Worm (Caenorhabditis elegans) whole organism, L1 larva: ENCODE results near the gene gck-1.

Experiments used
- C34B4.2 ChIP-seq: sonication (generic microtip); optimal IDR thresholded peaks from 2 replicates; lab custom pipeline; 2017; ENCODE audit warnings: mild to moderate bottlenecking, missing genetic modification characterization, missing compliant biosample characterization
- F16B12.6 ChIP-seq: fragments of 150-350 bp; optimal IDR thresholded peaks from 2 replicates; lab custom pipeline; 2014; ENCODE audit warnings: missing biosample characterization, missing genetic modification characterization
- alr-1 ChIP-seq: fragments of 200-800 bp; sonication (Bioruptor generic); optimal IDR thresholded peaks from 2 replicates; lab custom pipeline; 2018; ENCODE audit warnings: borderline replicate concordance, mild to moderate bottlenecking, missing genetic modification characterization, missing compliant biosample characterization
- aly-2 ChIP-seq: fragments of 150-350 bp; optimal IDR thresholded peaks from 2 replicates; lab custom pipeline; 2014; ENCODE audit warnings: missing biosample characterization, missing genetic modification characterization
- ama-1 ChIP-seq: fragments of 150-350 bp; optimal IDR thresholded peaks from 2 replicates; lab custom pipeline; 2014
- ceh-8 ChIP-seq: fragments of 200-800 bp; sonication (Bioruptor generic); optimal IDR thresholded peaks from 2 replicates; lab custom pipeline; 2018; ENCODE audit warnings: mild to moderate bottlenecking, missing genetic modification characterization, moderate library complexity, missing compliant biosample characterization
- efl-1 ChIP-seq, 4 experiments: fragments of 150-350 bp; optimal IDR thresholded peaks in 3 of 4; peaks in 1 of 4; 1 replicate in 1 of 4; 2 replicates in 3 of 4; lab custom pipeline; 2014; ENCODE audit warnings: missing biosample characterization in 2 of 4, missing genetic modification characterization in 2 of 4, missing genetic modification reagents in 2 of 4
- efl-3 ChIP-seq: fragments of 200-800 bp; sonication (Bioruptor generic); optimal IDR thresholded peaks from 2 replicates; lab custom pipeline; 2018; ENCODE audit warnings: mild to moderate bottlenecking, missing genetic modification characterization, missing compliant biosample characterization
- egl-27 ChIP-seq, 2 experiments: fragments of 150-350 bp in 1 of 2; sonication (generic microtip); optimal IDR thresholded peaks; 3 replicates each; lab custom pipeline; 2017 to 2018; ENCODE audit warnings: missing biosample characterization in 2 of 2, missing genetic modification characterization in 2 of 2, missing genetic modification reagents in 2 of 2
- elt-3 ChIP-seq, 6 experiments: fragments of 150-350 bp in 1 of 6; sonication (generic microtip); optimal IDR thresholded peaks; 2 replicates each; lab custom pipeline; 2017 to 2018; ENCODE audit warnings: missing biosample characterization in 6 of 6, missing genetic modification characterization in 6 of 6, inconsistent platforms in 1 of 6
- hpl-2 ChIP-seq: fragments of 150-350 bp; optimal IDR thresholded peaks from 2 replicates; lab custom pipeline; 2014; ENCODE audit warnings: missing biosample characterization, missing genetic modification reagents, missing genetic modification characterization
- lin-13 ChIP-seq: fragments of 150-350 bp; optimal IDR thresholded peaks from 2 replicates; lab custom pipeline; 2014; ENCODE audit warnings: missing biosample characterization, missing genetic modification reagents, missing genetic modification characterization
- lsy-2 ChIP-seq, 2 experiments: fragments of 150-350 bp; optimal IDR thresholded peaks; 2 replicates each; lab custom pipeline; 2014; ENCODE audit warnings: missing biosample characterization in 2 of 2, missing genetic modification characterization in 2 of 2
- mab-9 ChIP-seq: fragments of 200-800 bp; sonication (Bioruptor generic); IDR thresholded peaks from 2 replicates; pipeline ENCODE4 v1.3.6; 2022; ENCODE audit warnings: missing genetic modification reagents, missing genetic modification characterization, missing compliant biosample characterization
- mdl-1 ChIP-seq, 2 experiments: fragments of 150-350 bp; optimal IDR thresholded peaks; 2 replicates each; lab custom pipeline; 2014 to 2017; ENCODE audit warnings: missing biosample characterization in 2 of 2, missing genetic modification characterization in 2 of 2, inconsistent platforms in 1 of 2
- mep-1 ChIP-seq: fragments of 150-350 bp; optimal IDR thresholded peaks from 2 replicates; lab custom pipeline; 2014; ENCODE audit warnings: missing biosample characterization, missing genetic modification characterization
- nhr-11 ChIP-seq: fragments of 150-350 bp; optimal IDR thresholded peaks from 2 replicates; lab custom pipeline; 2014; ENCODE audit warnings: missing biosample characterization, missing genetic modification characterization
- nhr-20 ChIP-seq: sonication (generic microtip); optimal IDR thresholded peaks from 2 replicates; lab custom pipeline; 2016; ENCODE audit warnings: mild to moderate bottlenecking, missing genetic modification characterization, missing compliant biosample characterization
- nhr-76 ChIP-seq: sonication (generic microtip); optimal IDR thresholded peaks from 2 replicates; lab custom pipeline; 2017; ENCODE audit warnings: missing biosample characterization, missing genetic modification characterization
- nhr-85 ChIP-seq: sonication (generic microtip); peaks from one replicate; lab custom pipeline; 2016; ENCODE audit warnings: missing genetic modification characterization, inconsistent platforms, missing compliant biosample characterization
- pax-3 ChIP-seq: fragments of 200-800 bp; sonication (Bioruptor generic); optimal IDR thresholded peaks from 2 replicates; lab custom pipeline; 2018; ENCODE audit warnings: mild to moderate bottlenecking, missing genetic modification characterization, moderate library complexity, missing compliant biosample characterization
- snpc-4 ChIP-seq: fragments of 150-350 bp; optimal IDR thresholded peaks from 2 replicates; lab custom pipeline; 2014; ENCODE audit warnings: missing biosample characterization, missing genetic modification characterization
- sox-4 ChIP-seq: sonication (generic microtip); optimal IDR thresholded peaks from 2 replicates; lab custom pipeline; 2016; ENCODE audit warnings: missing genetic modification characterization, missing compliant biosample characterization
- sptf-1 ChIP-seq: fragments of 150-350 bp; optimal IDR thresholded peaks from 2 replicates; lab custom pipeline; 2014; ENCODE audit warnings: missing biosample characterization, missing genetic modification characterization
- tlp-1 ChIP-seq: fragments of 150-350 bp; optimal IDR thresholded peaks from 2 replicates; lab custom pipeline; 2014; ENCODE audit warnings: missing biosample characterization, missing genetic modification characterization
- unc-62 ChIP-seq: fragments of 150-350 bp; optimal IDR thresholded peaks from 2 replicates; lab custom pipeline; 2014; ENCODE audit warnings: missing biosample characterization, missing genetic modification reagents, missing genetic modification characterization
- unc-86 ChIP-seq: sonication (generic microtip); optimal IDR thresholded peaks from 2 replicates; lab custom pipeline; 2016; ENCODE audit warnings: missing genetic modification characterization, missing compliant biosample characterization
- unc-98 ChIP-seq: fragments of 200-800 bp; sonication (Bioruptor generic); IDR thresholded peaks from 2 replicates; pipeline ENCODE4 v1.3.6; 2022; ENCODE audit warnings: missing genetic modification characterization, missing compliant biosample characterization
- vab-15 ChIP-seq: sonication (generic microtip); optimal IDR thresholded peaks from 2 replicates; lab custom pipeline; 2017; ENCODE audit warnings: missing genotype, mild to moderate bottlenecking, missing genetic modification characterization, missing compliant biosample characterization
- xbp-1 ChIP-seq: sonication (generic microtip); optimal IDR thresholded peaks from 2 replicates; lab custom pipeline; 2016; ENCODE audit warnings: missing genetic modification characterization, missing compliant biosample characterization
- zag-1 ChIP-seq: fragments of 150-350 bp; optimal IDR thresholded peaks from 2 replicates; lab custom pipeline; 2014; ENCODE audit warnings: missing biosample characterization, missing genetic modification characterization
- zip-4 ChIP-seq: fragments of 200-800 bp; sonication (Bioruptor generic); optimal IDR thresholded peaks from 2 replicates; lab custom pipeline; 2018; ENCODE audit warnings: mild to moderate bottlenecking, missing genetic modification characterization, moderate library complexity, missing compliant biosample characterization
- ztf-11 ChIP-seq, 2 experiments: sonication (generic microtip); optimal IDR thresholded peaks; 2 replicates each; lab custom pipeline; 2016 to 2017; ENCODE audit warnings: missing genetic modification characterization in 2 of 2, missing biosample characterization in 1 of 2, missing compliant biosample characterization in 1 of 2
- ztf-4 ChIP-seq: fragments of 150-350 bp; optimal IDR thresholded peaks from 2 replicates; lab custom pipeline; 2014; ENCODE audit warnings: missing biosample characterization, missing genetic modification characterization

gck-1 gene

ce11 chrV:8922781-8923180 lies 24.8 kb upstream of the gck-1 start, which contains the start of gene ttr-47 (continued):
- TF ChIP-seq pax-3 (tag; lab: Kevin White, UChicago) (no peak), nhr-11 (tag; lab: Kevin White, UChicago) (no peak), lsy-2 (tag; optimal IDR thresholded peaks at IDR 0.05; lab: Kevin White, UChicago) (peak in 1 of 2 experiments; percentile 6), ama-1 (lab: Kevin White, UChicago) (no peak), ceh-8 (GFP tag; lab: Kevin White, UChicago) (no peak), efl-1 (optimal IDR thresholded peaks at IDR 0.05; lab: Kevin White, UChicago) (no peak), efl-1 (GFP tag; optimal IDR thresholded peaks at IDR 0.05 in 1 of 2; lab: Kevin White, UChicago) (no peak), nhr-76 (no peak), zip-4 (no peak), nhr-20 (no peak), egl-27 (tag; optimal IDR thresholded peaks at IDR 0.05; lab: Kevin White, UChicago) (no peak)

- TF ChIP-seq nhr-85 (tag; lab: Kevin White, UChicago): peak; percentile 22
Measured at ce11 chrV:8923976-8924375, 23.6 kb upstream of the gck-1 start.

- no peak for TF ChIP-seq mdl-1 (tag; optimal IDR thresholded peaks at IDR 0.05; lab: Kevin White, UChicago)
- no peak for TF ChIP-seq elt-3 (tag; optimal IDR thresholded peaks at IDR 0.05; lab: Kevin White, UChicago)
- TF ChIP-seq ceh-8 (GFP tag; lab: Kevin White, UChicago): no peak
- no peak for TF ChIP-seq lin-13 (GFP tag; lab: Kevin White, UChicago)
- TF ChIP-seq mab-9 (GFP tag; lab: Robert Waterston, UW): no peak
- TF ChIP-seq ztf-4 (tag; lab: Kevin White, UChicago): no peak
- no peak for TF ChIP-seq mep-1 (tag; lab: Kevin White, UChicago)
- TF ChIP-seq sox-4: no peak
- no peak for TF ChIP-seq unc-98 (GFP tag; lab: Robert Waterston, UW)
- no peak for TF ChIP-seq unc-86
- TF ChIP-seq ztf-11 (tag; optimal IDR thresholded peaks at IDR 0.05; lab: Kevin White, UChicago): no peak
- no peak for TF ChIP-seq aly-2
- no peak for TF ChIP-seq xbp-1 (tag; lab: Kevin White, UChicago)
Measured at ce11 chrV:8927715-8928114, 19.9 kb upstream of the gck-1 start.

DNA sequence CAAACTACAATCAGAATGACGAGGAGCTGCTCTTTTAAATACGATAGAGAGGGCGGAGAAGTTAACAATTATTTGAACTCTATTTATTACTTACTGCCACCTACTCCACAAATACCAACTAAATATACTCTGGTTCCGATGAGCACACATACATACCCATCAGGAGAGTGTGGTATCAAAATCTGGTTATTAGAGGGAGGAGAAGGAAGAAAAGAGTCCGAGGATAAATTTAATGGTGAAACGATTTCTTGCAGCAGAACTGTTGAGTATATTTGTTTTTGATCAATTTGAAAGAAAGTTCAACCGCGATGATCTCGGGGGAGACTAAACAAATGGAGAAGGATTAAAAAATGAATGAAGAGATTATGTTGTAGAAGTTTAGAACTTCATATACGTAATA lies 18.6 kb upstream of the gck-1 start, which contains the start of gene H14N18.4:
H14N18.4 (minus strand) TSS at position 12 of the 400 bp plus-strand sequence.
- no peak for TF ChIP-seq nhr-11 (tag; lab: Kevin White, UChicago)
- TF ChIP-seq efl-1 (optimal IDR thresholded peaks at IDR 0.05; lab: Kevin White, UChicago): no peak
- peak in 1 of 2 experiments; percentile 32 for TF ChIP-seq efl-1 (GFP tag; optimal IDR thresholded peaks at IDR 0.05 in 1 of 2; lab: Kevin White, UChicago)

ce11 chrV:8932318-8932717 lies 15.3 kb upstream of the gck-1 start, which contains the start of gene H14N18.2:
H14N18.2 (plus strand) TSS chrV:8932618.
- TF ChIP-seq vab-15: no peak
- no peak for TF ChIP-seq pax-3 (tag; lab: Kevin White, UChicago)
- TF ChIP-seq nhr-85 (tag; lab: Kevin White, UChicago): no peak
- TF ChIP-seq F16B12.6 (tag; lab: Kevin White, UChicago): no peak
- no peak for TF ChIP-seq efl-1 (optimal IDR thresholded peaks at IDR 0.05; lab: Kevin White, UChicago)
- no peak for TF ChIP-seq efl-1 (GFP tag; optimal IDR thresholded peaks at IDR 0.05 in 1 of 2; lab: Kevin White, UChicago)
- no peak for TF ChIP-seq unc-62 (GFP tag; lab: Kevin White, UChicago)
- TF ChIP-seq mep-1 (tag; lab: Kevin White, UChicago): no peak
- no peak for TF ChIP-seq zag-1 (tag; lab: Kevin White, UChicago)
- TF ChIP-seq hpl-2 (GFP tag; lab: Kevin White, UChicago): no peak
- TF ChIP-seq ztf-11 (tag; optimal IDR thresholded peaks at IDR 0.05; lab: Kevin White, UChicago): no peak
- no peak for TF ChIP-seq efl-3 (GFP tag; lab: Kevin White, UChicago)
- no peak for TF ChIP-seq egl-27 (tag; optimal IDR thresholded peaks at IDR 0.05; lab: Kevin White, UChicago)
- TF ChIP-seq C34B4.2 (tag; lab: Kevin White, UChicago): no peak
- TF ChIP-seq ama-1 (lab: Kevin White, UChicago): no peak
- no peak for TF ChIP-seq sptf-1
- no peak for TF ChIP-seq snpc-4 (tag; lab: Kevin White, UChicago)
- TF ChIP-seq tlp-1: no peak
- no peak for TF ChIP-seq alr-1
